Fruit fly (Drosophila melanogaster): Measurements from ENCODE around the gene CG15571.

DNA sequence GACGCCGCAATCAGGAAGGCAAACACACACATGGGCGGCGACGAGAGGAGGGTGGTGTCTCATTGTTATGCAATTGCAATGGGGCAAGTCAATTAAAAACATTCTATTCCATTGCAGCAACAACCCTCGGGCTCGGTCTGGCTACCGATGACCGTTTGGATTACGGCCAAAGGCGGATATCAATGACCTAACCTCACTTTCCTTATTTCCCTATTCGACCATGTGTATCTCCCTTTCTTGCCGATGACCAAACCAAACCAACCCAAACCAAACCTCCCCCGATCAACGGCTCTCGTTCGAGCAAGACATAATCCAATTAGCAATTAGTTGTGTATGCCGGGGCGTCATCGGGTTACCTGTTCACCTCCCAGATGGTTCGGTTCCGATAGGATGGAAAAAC lies 18.4 kb downstream of the CG15571 start:
- no peak for TF ChIP-seq Abd-B (GFP tag; optimal IDR thresholded peaks at IDR 0.05)
- no peak for TF ChIP-seq CrebA (GFP tag; optimal IDR thresholded peaks at IDR 0.05; ENCODE audit: borderline replicate concordance)
- TF ChIP-seq ey (GFP tag; optimal IDR thresholded peaks at IDR 0.05) = no peak
- no peak for TF ChIP-seq dmrt93B (GFP tag; optimal IDR thresholded peaks at IDR 0.05)
- no peak for TF ChIP-seq brk (GFP tag; optimal IDR thresholded peaks at IDR 0.05)
- TF ChIP-seq CG32264 (GFP tag; optimal IDR thresholded peaks at IDR 0.05) = no peak
- no peak for TF ChIP-seq br (GFP tag; optimal IDR thresholded peaks at IDR 0.05)

Measured in whole organism, wandering third instar larva.